Fruit fly (Drosophila melanogaster): Measurements from ENCODE around the gene Smyd5.

DNA sequence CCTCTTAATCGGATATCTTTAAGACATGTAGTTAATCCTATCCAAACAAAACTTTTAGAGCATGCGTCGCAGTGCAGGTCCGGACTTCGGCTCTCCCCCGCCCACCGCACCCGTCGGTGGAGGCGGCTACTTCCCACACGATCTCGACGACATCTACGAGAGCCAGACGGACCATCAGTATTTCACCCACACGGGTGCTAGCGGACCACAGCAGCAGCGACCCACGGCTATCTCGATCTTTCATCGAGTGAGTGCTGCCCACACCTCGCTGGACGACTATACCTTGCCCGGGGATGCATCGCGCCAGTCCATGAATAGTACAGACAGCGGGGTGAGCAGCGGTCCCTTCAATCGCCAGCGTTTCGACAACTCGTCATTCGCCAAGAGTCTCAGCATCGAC, 17.0 kb downstream of the Smyd5 start:
- TF ChIP-seq Myc (optimal IDR thresholded peaks at IDR 0.05) (no peak), ttk (optimal IDR thresholded peaks at IDR 0.05) (no peak), psq (optimal IDR thresholded peaks at IDR 0.05) (no peak), Sin3A (optimal IDR thresholded peaks at IDR 0.05) (no peak)

Measured in Kc167 (cell line).